Worm (Caenorhabditis elegans) whole organism, L2 larva: ENCODE results near the gene nhr-38.

ENCODE experiments used
- aly-2 ChIP-seq: fragments of 150-350 bp; optimal IDR thresholded peaks from 2 replicates; lab custom pipeline; 2014; ENCODE audit warnings: missing biosample characterization, missing genetic modification characterization
- gmeb-1 ChIP-seq: fragments of 150-350 bp; optimal IDR thresholded peaks from 2 replicates; lab custom pipeline; 2014; ENCODE audit warnings: missing biosample characterization, missing genetic modification characterization
- lin-11 ChIP-seq: fragments of 150-350 bp; sonication (generic microtip); optimal IDR thresholded peaks from 2 replicates; lab custom pipeline; 2014; ENCODE audit warnings: missing biosample characterization, missing genetic modification characterization, inconsistent platforms, mixed read lengths
- mab-5 ChIP-seq: fragments of 150-350 bp; optimal IDR thresholded peaks from 2 replicates; lab custom pipeline; 2014; ENCODE audit warnings: missing biosample characterization, missing genetic modification characterization
- peb-1 ChIP-seq: fragments of 150-350 bp; optimal IDR thresholded peaks from 2 replicates; lab custom pipeline; 2014; ENCODE audit warnings: missing biosample characterization, missing genetic modification characterization
- unc-62 ChIP-seq: fragments of 150-350 bp; optimal IDR thresholded peaks from 2 replicates; lab custom pipeline; 2014; ENCODE audit warnings: missing biosample characterization, missing genetic modification reagents, missing genetic modification characterization

- no peak for TF ChIP-seq unc-62
- TF ChIP-seq aly-2, result no peak
- TF ChIP-seq mab-5, result no peak
- TF ChIP-seq peb-1 (tag; lab: Kevin White, UChicago), result no peak
- no peak for TF ChIP-seq lin-11 (tag; lab: Kevin White, UChicago)
- TF ChIP-seq gmeb-1, result no peak
Observed at ce11 chrIV:9667084-9667483, 42.9 kb upstream of the nhr-38 start.
